Worm (Caenorhabditis elegans): ENCODE results near the gene F59B10.6.

The F59B10.6 gene

ce11 chrII:10545924-10546783 is 21.9 kb upstream of the F59B10.6 start (continued):
- TF ChIP-seq F10E7.11 (tag; optimal IDR thresholded peaks at IDR 0.05) = no peak
- no peak for TF ChIP-seq mes-4 (tag; optimal IDR thresholded peaks at IDR 0.05)
- no peak for TF ChIP-seq attf-5 (GFP tag; optimal IDR thresholded peaks at IDR 0.05)
- no peak for TF ChIP-seq nhr-179 (tag; optimal IDR thresholded peaks at IDR 0.05)
- TF ChIP-seq bed-1 (GFP tag; IDR thresholded peaks at IDR 0.05) = no peak
- TF ChIP-seq ztf-3 (GFP tag; optimal IDR thresholded peaks at IDR 0.05) = no peak
- TF ChIP-seq cebp-2 (GFP tag; IDR thresholded peaks at IDR 0.05) = 0 out of 2 replicates have a peak, but pooled peaks have one; percentile 24
- no peak for TF ChIP-seq unc-62 (GFP tag; optimal IDR thresholded peaks at IDR 0.05)
- peak; percentile 3; the same call in 1 of the 2 replicates for TF ChIP-seq B0336.3 (GFP tag; IDR thresholded peaks at IDR 0.05)
- TF ChIP-seq egl-18 (GFP tag; IDR thresholded peaks at IDR 0.05) = no peak
- no peak for TF ChIP-seq gei-17 (GFP tag; optimal IDR thresholded peaks at IDR 0.05)
- TF ChIP-seq lin-40 (tag; optimal IDR thresholded peaks at IDR 0.05) = no peak
- no peak for TF ChIP-seq T26A5.8 (tag; optimal IDR thresholded peaks at IDR 0.05)
- no peak for TF ChIP-seq C17E4.6 (GFP tag; IDR thresholded peaks at IDR 0.05)
- TF ChIP-seq ztf-28 (GFP tag; IDR thresholded peaks at IDR 0.05) = no peak
- TF ChIP-seq ceh-58 (GFP tag; IDR thresholded peaks at IDR 0.05) = no peak
- peak; percentile 55 for TF ChIP-seq fkh-3 (tag; optimal IDR thresholded peaks at IDR 0.05)
- TF ChIP-seq hmg-20 (GFP tag; IDR thresholded peaks at IDR 0.05) = no peak; the same call in 1 of the 2 replicates
- TF ChIP-seq egl-44 (GFP tag; IDR thresholded peaks at IDR 0.05) = peak; percentile 66; the same call in 1 of the 2 replicates
- TF ChIP-seq madf-3 (GFP tag; IDR thresholded peaks at IDR 0.05) = peak; percentile 70
- TF ChIP-seq hlh-12 (tag; optimal IDR thresholded peaks at IDR 0.05) = no peak
- 0 out of 2 replicates have a peak, but pooled peaks have one; percentile 8 for TF ChIP-seq Y79H2A.3 (GFP tag; conservative IDR thresholded peaks at IDR 0.05)
- no peak for TF ChIP-seq ceh-27 (GFP tag; optimal IDR thresholded peaks at IDR 0.05)
- no peak for TF ChIP-seq mel-28 (tag; optimal IDR thresholded peaks at IDR 0.05; ENCODE audit: borderline replicate concordance)
- no peak for TF ChIP-seq ztf-6 (GFP tag; IDR thresholded peaks at IDR 0.05)
- no peak; the same call in 1 of the 2 replicates for TF ChIP-seq rcor-1 (GFP tag; IDR thresholded peaks at IDR 0.05)
- no peak for TF ChIP-seq sea-2 (GFP tag; IDR thresholded peaks at IDR 0.05)
- TF ChIP-seq tlf-1 (GFP tag; optimal IDR thresholded peaks at IDR 0.05) = peak; percentile 39
- TF ChIP-seq B0019.2 (GFP tag; conservative IDR thresholded peaks at IDR 0.05) = no peak
- TF ChIP-seq egrh-3 (GFP tag; IDR thresholded peaks at IDR 0.05) = no peak
- no peak for TF ChIP-seq let-607 (tag; optimal IDR thresholded peaks at IDR 0.05)
- no peak for TF ChIP-seq nhr-120 (GFP tag; IDR thresholded peaks at IDR 0.05)
- peak; percentile 6; the same call in 1 of the 2 replicates for TF ChIP-seq aptf-3 (GFP tag; IDR thresholded peaks at IDR 0.05)
- TF ChIP-seq atf-7 (tag; optimal IDR thresholded peaks at IDR 0.05) = peak; percentile 42
- TF ChIP-seq zim-3 (tag; optimal IDR thresholded peaks at IDR 0.05) = no peak
- TF ChIP-seq ceh-100 (GFP tag; IDR thresholded peaks at IDR 0.05) = 0 out of 2 replicates have a peak, but pooled peaks have one; percentile 8
- peak; percentile 73 for TF ChIP-seq repo-1 (tag; optimal IDR thresholded peaks at IDR 0.05)
- no peak for TF ChIP-seq unc-130 (GFP tag; optimal IDR thresholded peaks at IDR 0.05)
- TF ChIP-seq mcd-1 (GFP tag; IDR thresholded peaks at IDR 0.05) = no peak; the same call in none of the 2 replicates
- TF ChIP-seq snpc-1.3 (tag; optimal IDR thresholded peaks at IDR 0.05; ENCODE audit: insufficient read depth) = no peak
- TF ChIP-seq ceh-79 (tag; optimal IDR thresholded peaks at IDR 0.05) = no peak
- TF ChIP-seq lag-1 (GFP tag; IDR thresholded peaks at IDR 0.05) = no peak
- TF ChIP-seq Y53F4B.3 (GFP tag; IDR thresholded peaks at IDR 0.05) = no peak
- TF ChIP-seq cebp-1 (GFP tag; IDR thresholded peaks at IDR 0.05) = no peak
- TF ChIP-seq cebp-1 (tag; optimal IDR thresholded peaks at IDR 0.05) = no peak
- peak; percentile 74 for TF ChIP-seq ama-1 (optimal IDR thresholded peaks at IDR 0.05)
- TF ChIP-seq ama-1 (GFP tag; optimal IDR thresholded peaks at IDR 0.05) = no peak
- TF ChIP-seq efl-1 (GFP tag; optimal IDR thresholded peaks at IDR 0.05) = no peak

All from whole organism, young adult.